Worm (Caenorhabditis elegans) whole organism, midembryonic: ENCODE data around the gene R52.6.
"Not testable (repeated sequence)": the region's sequence is repeated elsewhere in the genome, so short reads cannot be mapped to it uniquely, and the experiment has no call there.

Experiments used
- klf-2 ChIP-seq: fragments of 200-800 bp; sonication (Bioruptor generic); conservative IDR thresholded peaks from 2 replicates; pipeline ENCODE4 v1.3.6; 2022; ENCODE audit warnings: missing genetic modification reagents, missing genetic modification characterization, missing compliant biosample characterization
- ref-1 ChIP-seq: fragments of 200-800 bp; sonication (Bioruptor generic); conservative IDR thresholded peaks from 2 replicates; pipeline ENCODE4 v1.3.6; 2022; ENCODE audit warnings: missing genetic modification reagents, missing genetic modification characterization, missing compliant biosample characterization
- ztf-29 ChIP-seq: fragments of 200-800 bp; sonication (Bioruptor generic); IDR thresholded peaks from 2 replicates; pipeline ENCODE4 v1.3.6; 2022; ENCODE audit warnings: missing genetic modification reagents, missing genetic modification characterization, missing compliant biosample characterization

DNA sequence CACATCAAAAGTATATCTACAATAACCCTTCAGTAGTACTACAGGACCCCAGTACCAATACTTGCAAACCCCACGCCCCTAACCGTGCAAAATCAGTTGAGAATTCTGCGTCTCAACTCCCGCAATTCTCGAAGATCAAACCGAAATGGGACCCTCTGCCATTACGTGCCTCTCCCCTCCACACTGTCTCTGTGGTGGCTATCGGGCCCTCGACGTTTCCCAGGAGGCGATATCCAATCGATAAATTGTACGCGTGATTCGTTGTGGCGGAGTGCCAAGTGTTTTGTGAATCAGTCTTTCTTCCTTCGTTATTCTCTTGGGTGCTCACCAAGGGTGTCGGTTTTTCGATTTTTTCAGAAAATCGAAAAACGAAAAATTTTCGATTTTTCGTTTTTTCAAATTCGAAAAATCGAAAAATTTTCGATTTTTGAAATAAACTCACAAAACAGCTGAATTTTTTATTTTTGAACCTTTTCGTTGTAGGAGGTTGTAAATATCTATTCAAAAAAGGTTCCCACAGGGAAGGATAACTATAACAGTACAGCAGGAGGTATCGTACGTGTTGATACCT lies 45.3 kb downstream of the R52.6 start, which contains the start of gene F07E5.12:
- not testable (repeated sequence) for TF ChIP-seq ztf-29; klf-2 (GFP tag; lab: Robert Waterston, UW); ref-1 (GFP tag; lab: Robert Waterston, UW)
